5 fruit fly cellular contexts compared by ENCODE assay signal in the genomic region with DNA sequence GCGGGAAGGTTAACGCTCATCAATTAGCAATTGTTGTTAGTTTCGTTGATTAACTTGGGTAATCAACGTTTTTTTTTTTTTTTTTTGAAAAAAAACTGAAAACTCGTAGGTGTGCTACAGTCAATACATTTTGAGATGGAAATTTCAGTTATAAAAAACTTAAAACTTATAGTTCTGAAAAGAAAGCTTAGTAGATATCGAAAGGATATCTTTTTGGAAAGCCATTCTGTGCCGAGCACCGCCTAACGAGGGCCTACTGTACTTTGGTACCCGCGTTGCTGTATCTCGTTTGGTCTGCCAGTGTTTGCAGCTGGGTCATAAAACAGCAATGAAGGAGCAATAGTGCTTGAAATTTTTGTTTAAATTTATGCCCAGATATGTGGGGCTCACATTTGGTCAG.
TF ChIP-seq lines count a peak whose summit lies in the region.

No protein-coding gene starts in this region.

- no peak for TF ChIP-seq CTCF in whole organism, embryonic (GFP tag; optimal IDR thresholded peaks at IDR 0.05; lab: Kevin White, UChicago)

TF ChIP-seq in whole organism, adult, 20 proteins besides CTCF, POLR2A, EP300 and RAD21:
- TF ChIP-seq Hr96 (GFP tag; optimal IDR thresholded peaks at IDR 0.05; lab: Kevin White, UChicago) (no peak), cic (GFP tag; optimal IDR thresholded peaks at IDR 0.05; lab: Kevin White, UChicago) (no peak), CG14711 (tag; optimal IDR thresholded peaks at IDR 0.05; lab: Kevin White, UChicago) (peak; percentile 33), bab1 (GFP tag; optimal IDR thresholded peaks at IDR 0.05; lab: Kevin White, UChicago) (no peak), CG12768 (GFP tag; optimal IDR thresholded peaks at IDR 0.05; lab: Kevin White, UChicago) (peak; percentile 80), CG7045 (GFP tag; optimal IDR thresholded peaks at IDR 0.05; lab: Kevin White, UChicago) (peak; percentile 62), CG7101 (tag; optimal IDR thresholded peaks at IDR 0.05; lab: Kevin White, UChicago) (peak; percentile 27), CG5204 (GFP tag; optimal IDR thresholded peaks at IDR 0.05; lab: Kevin White, UChicago) (no peak), pad (GFP tag; optimal IDR thresholded peaks at IDR 0.05; lab: Kevin White, UChicago) (no peak)

TF ChIP-seq in whole organism, embryonic, 481 proteins besides CTCF, POLR2A, EP300 and RAD21 (continues in another document):
- TF ChIP-seq CG7839 (tag; optimal IDR thresholded peaks at IDR 0.05; lab: Kevin White, UChicago) (peak; percentile 46), ara (GFP tag; IDR thresholded peaks at IDR 0.05; lab: Robert Waterston, UW) (peak; percentile 61), chm (GFP tag; IDR thresholded peaks at IDR 0.05; lab: Robert Waterston, UW) (no peak), CG4404 (GFP tag; IDR thresholded peaks at IDR 0.05; lab: Robert Waterston, UW) (0 out of 2 replicates have a peak, but pooled peaks have one; percentile 15), Fer1 (GFP tag; optimal IDR thresholded peaks at IDR 0.05; lab: Kevin White, UChicago) (peak; percentile 33), Side (GFP tag; optimal IDR thresholded peaks at IDR 0.05; lab: Kevin White, UChicago) (peak; percentile 6), Dp (GFP tag; optimal IDR thresholded peaks at IDR 0.05; lab: Kevin White, UChicago) (no peak), Xbp1 (GFP tag; optimal IDR thresholded peaks at IDR 0.05; lab: Kevin White, UChicago) (peak; percentile 0), klu (GFP tag; IDR thresholded peaks at IDR 0.05; lab: Robert Waterston, UW) (no peak), ranshi (GFP tag; IDR thresholded peaks at IDR 0.05; lab: Robert Waterston, UW) (peak; percentile 62), Sox100B (GFP tag; optimal IDR thresholded peaks at IDR 0.05; lab: Kevin White, UChicago) (peak; percentile 10), Taf1 (GFP tag; IDR thresholded peaks at IDR 0.05; lab: Robert Waterston, UW) (0 out of 2 replicates have a peak, but pooled peaks have one; percentile 32), seq (GFP tag; IDR thresholded peaks at IDR 0.05; lab: Robert Waterston, UW) (peak; percentile 12; the same call in 1 of the 2 replicates), Hr51 (GFP tag; optimal IDR thresholded peaks at IDR 0.05; lab: Kevin White, UChicago) (peak in 1 of 2 experiments; percentile 21), CG11695 (GFP tag; IDR thresholded peaks at IDR 0.05; lab: Robert Waterston, UW) (peak; percentile 55), sob (GFP tag; IDR thresholded peaks at IDR 0.05; lab: Robert Waterston, UW) (peak; percentile 80), Ravus (GFP tag; IDR thresholded peaks at IDR 0.05; lab: Robert Waterston, UW) (peak; percentile 4; the same call in 1 of the 2 replicates), CG9727 (GFP tag; optimal IDR thresholded peaks at IDR 0.05; lab: Kevin White, UChicago) (peak; percentile 29)

TF ChIP-seq in whole organism, prepupa, 60 proteins besides CTCF, POLR2A, EP300 and RAD21 (continues in another document):
- TF ChIP-seq CG8119 (GFP tag; IDR thresholded peaks at IDR 0.05; lab: Robert Waterston, UW) (peak; percentile 80), fkh (GFP tag; optimal IDR thresholded peaks at IDR 0.05; lab: Kevin White, UChicago) (no peak), Sox15 (GFP tag; optimal IDR thresholded peaks at IDR 0.05; lab: Kevin White, UChicago) (no peak), salr (GFP tag; optimal IDR thresholded peaks at IDR 0.05; lab: Kevin White, UChicago) (peak in 1 of 2 experiments; percentile 34), fd85E (GFP tag; optimal IDR thresholded peaks at IDR 0.05; lab: Kevin White, UChicago) (no peak), Sox14 (GFP tag; optimal IDR thresholded peaks at IDR 0.05; lab: Kevin White, UChicago) (no peak), ss (GFP tag; optimal IDR thresholded peaks at IDR 0.05; lab: Kevin White, UChicago) (no peak), CG7368 (GFP tag; optimal IDR thresholded peaks at IDR 0.05; lab: Kevin White, UChicago) (peak; percentile 32), achi (GFP tag; optimal IDR thresholded peaks at IDR 0.05; lab: Kevin White, UChicago) (peak; percentile 37), OdsH (GFP tag; optimal IDR thresholded peaks at IDR 0.05; lab: Kevin White, UChicago) (peak; percentile 53), Ets96B (tag; optimal IDR thresholded peaks at IDR 0.05; lab: Kevin White, UChicago) (no peak), CG32006 (GFP tag; optimal IDR thresholded peaks at IDR 0.05; lab: Kevin White, UChicago) (peak; percentile 63), CG8319 (GFP tag; optimal IDR thresholded peaks at IDR 0.05; lab: Kevin White, UChicago) (peak; percentile 2), CG10669 (GFP tag; optimal IDR thresholded peaks at IDR 0.05; lab: Kevin White, UChicago) (no peak), CG15336 (GFP tag; IDR thresholded peaks at IDR 0.05; lab: Robert Waterston, UW) (peak; percentile 79), CG4318 (GFP tag; optimal IDR thresholded peaks at IDR 0.05; lab: Kevin White, UChicago) (no peak), Hr4 (GFP tag; optimal IDR thresholded peaks at IDR 0.05; lab: Kevin White, UChicago) (peak; percentile 62), topi (GFP tag; optimal IDR thresholded peaks at IDR 0.05; lab: Kevin White, UChicago) (peak; percentile 38), CG3032 (tag; optimal IDR thresholded peaks at IDR 0.05; lab: Kevin White, UChicago) (no peak), svp (GFP tag; lab: Kevin White, UChicago) (peak; percentile 65), Sox102F (GFP tag; optimal IDR thresholded peaks at IDR 0.05; lab: Kevin White, UChicago) (no peak)

TF ChIP-seq in whole organism, pupa, 21 proteins besides CTCF, POLR2A, EP300 and RAD21:
- peak; percentile 40 for TF ChIP-seq CG12605 (GFP tag; IDR thresholded peaks at IDR 0.05; lab: Robert Waterston, UW)
- no peak for TF ChIP-seq CG13204 (GFP tag; optimal IDR thresholded peaks at IDR 0.05; lab: Kevin White, UChicago)
- no peak for TF ChIP-seq CG17806 (tag; optimal IDR thresholded peaks at IDR 0.05; lab: Kevin White, UChicago)
- no peak for TF ChIP-seq CG34367 (tag; optimal IDR thresholded peaks at IDR 0.05; lab: Kevin White, UChicago)
- peak; percentile 32 for TF ChIP-seq CG14655 (GFP tag; optimal IDR thresholded peaks at IDR 0.05; lab: Kevin White, UChicago)
- TF ChIP-seq CG32121 (GFP tag; IDR thresholded peaks at IDR 0.05; lab: Robert Waterston, UW), result peak; percentile 86
- no peak for TF ChIP-seq CG8159 (tag; optimal IDR thresholded peaks at IDR 0.05; lab: Kevin White, UChicago)
- TF ChIP-seq CG8301 (tag; optimal IDR thresholded peaks at IDR 0.05; lab: Kevin White, UChicago), result peak; percentile 24
- no peak for TF ChIP-seq Snoo (tag; optimal IDR thresholded peaks at IDR 0.05; lab: Kevin White, UChicago)
- TF ChIP-seq CG9948 (tag; optimal IDR thresholded peaks at IDR 0.05; lab: Kevin White, UChicago), result no peak
- TF ChIP-seq Ets98B (GFP tag; IDR thresholded peaks at IDR 0.05; lab: Robert Waterston, UW), result peak; percentile 83
- TF ChIP-seq fd96Ca (GFP tag; IDR thresholded peaks at IDR 0.05; lab: Robert Waterston, UW), result peak; percentile 89
- TF ChIP-seq gl (tag; optimal IDR thresholded peaks at IDR 0.05; lab: Kevin White, UChicago), result no peak
- TF ChIP-seq Pif1A (GFP tag; optimal IDR thresholded peaks at IDR 0.05; lab: Kevin White, UChicago), result peak; percentile 57
- TF ChIP-seq CG15710 (tag; optimal IDR thresholded peaks at IDR 0.05; lab: Kevin White, UChicago), result no peak
- TF ChIP-seq CG4496 (GFP tag; IDR thresholded peaks at IDR 0.05; lab: Robert Waterston, UW), result peak; percentile 83
- no peak for TF ChIP-seq CG10348 (GFP tag; IDR thresholded peaks at IDR 0.05; lab: Robert Waterston, UW)
- peak; percentile 53 for TF ChIP-seq rn (GFP tag; IDR thresholded peaks at IDR 0.05; lab: Robert Waterston, UW)
- TF ChIP-seq Pif1B (GFP tag; optimal IDR thresholded peaks at IDR 0.05; lab: Kevin White, UChicago), result peak; percentile 31
- no peak for TF ChIP-seq EcR (GFP tag; optimal IDR thresholded peaks at IDR 0.05; lab: Kevin White, UChicago)
- no peak for TF ChIP-seq D1 (tag; optimal IDR thresholded peaks at IDR 0.05; lab: Kevin White, UChicago)

TF ChIP-seq in whole organism, wandering third instar larva, 38 proteins besides CTCF, POLR2A, EP300 and RAD21:
- no peak for TF ChIP-seq GATAd (GFP tag; optimal IDR thresholded peaks at IDR 0.05; lab: Kevin White, UChicago)
- peak; percentile 36 for TF ChIP-seq fru (GFP tag; optimal IDR thresholded peaks at IDR 0.05; lab: Kevin White, UChicago)
- TF ChIP-seq h (GFP tag; optimal IDR thresholded peaks at IDR 0.05; lab: Kevin White, UChicago), result peak; percentile 16
- TF ChIP-seq foxo (GFP tag; optimal IDR thresholded peaks at IDR 0.05; lab: Kevin White, UChicago), result peak in 1 of 2 experiments; percentile 34
TF ChIP-seq in whole organism, wandering third instar larva: peak in this region for 3.
